3 fruit fly cellular contexts compared by ENCODE assay signal in genomic region chr3R:28236158-28236557, dm6.
TF ChIP-seq lines count a peak whose summit lies in the region.

No protein-coding gene starts in this region.

TF ChIP-seq in whole organism, prepupa, 60 proteins besides CTCF, POLR2A, EP300 and RAD21 (continues in another document):
- TF ChIP-seq CG9139 (GFP tag; optimal IDR thresholded peaks at IDR 0.05; lab: Kevin White, UChicago): no peak
- TF ChIP-seq dac (GFP tag; optimal IDR thresholded peaks at IDR 0.05; lab: Kevin White, UChicago): no peak
- peak; percentile 24 for TF ChIP-seq Smox (GFP tag; optimal IDR thresholded peaks at IDR 0.05; lab: Kevin White, UChicago)
- no peak for TF ChIP-seq Blimp-1 (GFP tag; optimal IDR thresholded peaks at IDR 0.05; lab: Kevin White, UChicago)
- no peak for TF ChIP-seq fd59A (GFP tag; optimal IDR thresholded peaks at IDR 0.05; lab: Kevin White, UChicago)
- peak; percentile 7 for TF ChIP-seq Sox14 (GFP tag; optimal IDR thresholded peaks at IDR 0.05; lab: Kevin White, UChicago)
- no peak for TF ChIP-seq Eip93F (GFP tag; optimal IDR thresholded peaks at IDR 0.05; lab: Kevin White, UChicago)
- peak; percentile 24 for TF ChIP-seq Hr4 (GFP tag; optimal IDR thresholded peaks at IDR 0.05; lab: Kevin White, UChicago)
- no peak for TF ChIP-seq CG6808 (GFP tag; optimal IDR thresholded peaks at IDR 0.05; lab: Kevin White, UChicago)
- no peak for TF ChIP-seq dsx (GFP tag; optimal IDR thresholded peaks at IDR 0.05; lab: Kevin White, UChicago; ENCODE audit: poor library complexity, severe bottlenecking)
- TF ChIP-seq CG15336 (GFP tag; IDR thresholded peaks at IDR 0.05; lab: Robert Waterston, UW): no peak
- TF ChIP-seq Hr38 (GFP tag; optimal IDR thresholded peaks at IDR 0.05; lab: Kevin White, UChicago): no peak
- peak; percentile 73 for TF ChIP-seq Eip78C (GFP tag; lab: Kevin White, UChicago)
- 0 out of 3 replicates have a peak, but pooled peaks have one; percentile 27 for TF ChIP-seq eg (GFP tag; IDR thresholded peaks at IDR 0.05; lab: Robert Waterston, UW)
- TF ChIP-seq spab (GFP tag; optimal IDR thresholded peaks at IDR 0.05; lab: Kevin White, UChicago): no peak
- peak; percentile 83 for TF ChIP-seq svp (GFP tag; lab: Kevin White, UChicago)
- TF ChIP-seq Ets21C (GFP tag; optimal IDR thresholded peaks at IDR 0.05; lab: Kevin White, UChicago): no peak
- TF ChIP-seq CG8632 (GFP tag; optimal IDR thresholded peaks at IDR 0.05; lab: Kevin White, UChicago): no peak
- TF ChIP-seq CG6792 (GFP tag; optimal IDR thresholded peaks at IDR 0.05; lab: Kevin White, UChicago): peak; percentile 17
- peak; percentile 22 for TF ChIP-seq Ets96B (tag; optimal IDR thresholded peaks at IDR 0.05; lab: Kevin White, UChicago)
- TF ChIP-seq Hr39 (GFP tag; optimal IDR thresholded peaks at IDR 0.05; lab: Kevin White, UChicago): peak; percentile 13
- TF ChIP-seq CG7368 (GFP tag; optimal IDR thresholded peaks at IDR 0.05; lab: Kevin White, UChicago): no peak
- TF ChIP-seq CG4318 (GFP tag; optimal IDR thresholded peaks at IDR 0.05; lab: Kevin White, UChicago): no peak
- TF ChIP-seq esn (GFP tag; optimal IDR thresholded peaks at IDR 0.05; lab: Kevin White, UChicago): no peak
- no peak for TF ChIP-seq lz (GFP tag; optimal IDR thresholded peaks at IDR 0.05; lab: Kevin White, UChicago)
- no peak for TF ChIP-seq salr (GFP tag; optimal IDR thresholded peaks at IDR 0.05; lab: Kevin White, UChicago)
- no peak for TF ChIP-seq cyc (GFP tag; optimal IDR thresholded peaks at IDR 0.05; lab: Kevin White, UChicago)
- TF ChIP-seq Eip75B (GFP tag; optimal IDR thresholded peaks at IDR 0.05; lab: Kevin White, UChicago): peak; percentile 29
- TF ChIP-seq Sox102F (GFP tag; optimal IDR thresholded peaks at IDR 0.05; lab: Kevin White, UChicago): peak; percentile 3
- TF ChIP-seq CG8119 (GFP tag; IDR thresholded peaks at IDR 0.05; lab: Robert Waterston, UW): 0 out of 3 replicates have a peak, but pooled peaks have one; percentile 15
- TF ChIP-seq achi (GFP tag; optimal IDR thresholded peaks at IDR 0.05; lab: Kevin White, UChicago): peak; percentile 3

TF ChIP-seq in whole organism, pupa, 21 proteins besides CTCF, POLR2A, EP300 and RAD21:
- TF ChIP-seq CG34367 (tag; optimal IDR thresholded peaks at IDR 0.05; lab: Kevin White, UChicago) (peak; percentile 7), CG9948 (tag; optimal IDR thresholded peaks at IDR 0.05; lab: Kevin White, UChicago) (peak; percentile 38), CG8159 (tag; optimal IDR thresholded peaks at IDR 0.05; lab: Kevin White, UChicago) (peak; percentile 40), CG15710 (tag; optimal IDR thresholded peaks at IDR 0.05; lab: Kevin White, UChicago) (peak; percentile 42), CG14655 (GFP tag; optimal IDR thresholded peaks at IDR 0.05; lab: Kevin White, UChicago) (peak; percentile 26), Ets98B (GFP tag; IDR thresholded peaks at IDR 0.05; lab: Robert Waterston, UW) (no peak), CG8301 (tag; optimal IDR thresholded peaks at IDR 0.05; lab: Kevin White, UChicago) (no peak)

TF ChIP-seq in whole organism, wandering third instar larva, 38 proteins besides CTCF, POLR2A, EP300 and RAD21:
- TF ChIP-seq Vsx2 (GFP tag; optimal IDR thresholded peaks at IDR 0.05; lab: Kevin White, UChicago; ENCODE audit: partially characterized antibody): no peak
- no peak for TF ChIP-seq Rel (GFP tag; optimal IDR thresholded peaks at IDR 0.05; lab: Kevin White, UChicago)
- TF ChIP-seq Rel (tag; optimal IDR thresholded peaks at IDR 0.05; lab: Kevin White, UChicago): no peak
- no peak for TF ChIP-seq usp (GFP tag; optimal IDR thresholded peaks at IDR 0.05; lab: Kevin White, UChicago)
- no peak for TF ChIP-seq sage (GFP tag; optimal IDR thresholded peaks at IDR 0.05; lab: Kevin White, UChicago)
- no peak for TF ChIP-seq psq (GFP tag; optimal IDR thresholded peaks at IDR 0.05; lab: Kevin White, UChicago)
- TF ChIP-seq CG9705 (GFP tag; optimal IDR thresholded peaks at IDR 0.05; lab: Kevin White, UChicago): no peak
- no peak for TF ChIP-seq Jra (GFP tag; optimal IDR thresholded peaks at IDR 0.05; lab: Kevin White, UChicago)
- TF ChIP-seq Hr78 (GFP tag; optimal IDR thresholded peaks at IDR 0.05; lab: Kevin White, UChicago): no peak
- TF ChIP-seq HLH106 (tag; optimal IDR thresholded peaks at IDR 0.05; lab: Kevin White, UChicago): peak; percentile 46
- no peak for TF ChIP-seq br (GFP tag; optimal IDR thresholded peaks at IDR 0.05; lab: Kevin White, UChicago)
- TF ChIP-seq lola (GFP tag; optimal IDR thresholded peaks at IDR 0.05; lab: Kevin White, UChicago): no peak
- no peak for TF ChIP-seq tai (GFP tag; optimal IDR thresholded peaks at IDR 0.05; lab: Kevin White, UChicago)
- TF ChIP-seq h (GFP tag; optimal IDR thresholded peaks at IDR 0.05; lab: Kevin White, UChicago): peak; percentile 34
- no peak for TF ChIP-seq Dif (GFP tag; optimal IDR thresholded peaks at IDR 0.05; lab: Kevin White, UChicago; ENCODE audit: partially characterized antibody)
- no peak for TF ChIP-seq dmrt93B (GFP tag; optimal IDR thresholded peaks at IDR 0.05; lab: Kevin White, UChicago)
- TF ChIP-seq Sp1 (GFP tag; optimal IDR thresholded peaks at IDR 0.05; lab: Kevin White, UChicago): peak; percentile 33
- TF ChIP-seq dsf (GFP tag; optimal IDR thresholded peaks at IDR 0.05; lab: Kevin White, UChicago; ENCODE audit: borderline replicate concordance): no peak
- TF ChIP-seq Abd-B (GFP tag; optimal IDR thresholded peaks at IDR 0.05; lab: Kevin White, UChicago): no peak
- TF ChIP-seq dl (GFP tag; optimal IDR thresholded peaks at IDR 0.05; lab: Kevin White, UChicago; ENCODE audit: insufficient read depth in 1 of 2, partially characterized antibody in 2 of 2): no peak
- TF ChIP-seq sv (GFP tag; optimal IDR thresholded peaks at IDR 0.05; lab: Kevin White, UChicago): no peak
- TF ChIP-seq N (GFP tag; optimal IDR thresholded peaks at IDR 0.05; lab: Kevin White, UChicago): no peak
- peak in 1 of 2 experiments; percentile 13 for TF ChIP-seq foxo (GFP tag; optimal IDR thresholded peaks at IDR 0.05; lab: Kevin White, UChicago)
- no peak for TF ChIP-seq pan (optimal IDR thresholded peaks at IDR 0.05; lab: Kevin White, UChicago)
- TF ChIP-seq Myc (optimal IDR thresholded peaks at IDR 0.05; lab: Kevin White, UChicago): no peak
- TF ChIP-seq ey (GFP tag; optimal IDR thresholded peaks at IDR 0.05; lab: Kevin White, UChicago): peak; percentile 37
- no peak for TF ChIP-seq CG32264 (GFP tag; optimal IDR thresholded peaks at IDR 0.05; lab: Kevin White, UChicago)
- peak; percentile 37 for TF ChIP-seq fru (GFP tag; optimal IDR thresholded peaks at IDR 0.05; lab: Kevin White, UChicago)
- TF ChIP-seq GATAd (GFP tag; optimal IDR thresholded peaks at IDR 0.05; lab: Kevin White, UChicago): no peak
- TF ChIP-seq woc (GFP tag; optimal IDR thresholded peaks at IDR 0.05; lab: Kevin White, UChicago): no peak
- TF ChIP-seq Hnf4 (GFP tag; optimal IDR thresholded peaks at IDR 0.05; lab: Kevin White, UChicago): no peak
- TF ChIP-seq CrebA (GFP tag; optimal IDR thresholded peaks at IDR 0.05; lab: Kevin White, UChicago; ENCODE audit: borderline replicate concordance): no peak
- TF ChIP-seq Dfd (GFP tag; optimal IDR thresholded peaks at IDR 0.05; lab: Kevin White, UChicago): no peak
- peak; percentile 7 for TF ChIP-seq OdsH (GFP tag; optimal IDR thresholded peaks at IDR 0.05; lab: Kevin White, UChicago)
- TF ChIP-seq rgr (GFP tag; optimal IDR thresholded peaks at IDR 0.05; lab: Kevin White, UChicago): peak; percentile 29
- no peak for TF ChIP-seq brk (GFP tag; optimal IDR thresholded peaks at IDR 0.05; lab: Kevin White, UChicago)
- no peak for TF ChIP-seq jim (GFP tag; optimal IDR thresholded peaks at IDR 0.05; lab: Kevin White, UChicago)
- no peak for TF ChIP-seq Mio (GFP tag; optimal IDR thresholded peaks at IDR 0.05; lab: Kevin White, UChicago)
- no peak for TF ChIP-seq Hr83 (GFP tag; optimal IDR thresholded peaks at IDR 0.05; lab: Kevin White, UChicago; ENCODE audit: poor library complexity, severe bottlenecking)

Comparison
In these comparisons a context has a peak if more than half of its experiments do, and no peak if none do; other contexts are left out.
1. Of the 1 proteins assayed by ChIP-seq in both whole organism, prepupa and whole organism, wandering third instar larva: peak only in whole organism, prepupa: none; only in whole organism, wandering third instar larva: none; in both: OdsH; in neither: 0.